Worm (Caenorhabditis elegans): Measurements from ENCODE around the gene F53F4.15.

F53F4.15 gene

DNA sequence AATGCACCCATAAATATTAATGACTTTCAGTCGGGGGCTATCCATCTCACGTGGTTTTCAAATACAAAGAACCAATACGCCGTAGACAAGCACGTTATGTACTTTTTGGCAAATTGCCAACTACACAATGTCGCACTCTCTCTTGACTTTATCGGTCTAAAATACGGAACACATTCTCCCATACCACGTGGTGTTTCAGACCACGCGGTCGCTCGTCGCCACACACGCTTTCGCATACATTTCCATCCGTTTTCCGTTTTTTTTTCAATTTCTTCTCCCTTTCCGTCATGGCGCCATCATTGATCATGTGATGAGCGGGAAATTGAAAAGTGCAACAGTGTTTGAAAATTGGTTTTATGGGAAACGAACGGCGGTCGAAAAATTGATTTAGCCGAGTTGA, 37.8 kb downstream of the F53F4.15 start (continued):
- TF ChIP-seq F39B2.1 (GFP tag; IDR thresholded peaks at IDR 0.05) (no peak), ceh-79 (tag; optimal IDR thresholded peaks at IDR 0.05) (no peak), snpc-3.4 (tag; optimal IDR thresholded peaks at IDR 0.05) (no peak), tbx-9 (tag; optimal IDR thresholded peaks at IDR 0.05; ENCODE audit: borderline replicate concordance) (no peak), snpc-4 (GFP tag; optimal IDR thresholded peaks at IDR 0.05) (no peak), snpc-4 (tag; optimal IDR thresholded peaks at IDR 0.05) (peak in 2 of 4 experiments; percentile 28 to 51), aptf-3 (GFP tag; IDR thresholded peaks at IDR 0.05) (no peak), gei-17 (GFP tag; optimal IDR thresholded peaks at IDR 0.05) (peak; percentile 82), ztf-3 (GFP tag; optimal IDR thresholded peaks at IDR 0.05) (peak; percentile 79), mxl-1 (tag; optimal IDR thresholded peaks at IDR 0.05) (no peak), T07F8.4 (tag; optimal IDR thresholded peaks at IDR 0.05) (no peak), aptf-2 (GFP tag; conservative IDR thresholded peaks at IDR 0.05) (no peak), egl-44 (GFP tag; IDR thresholded peaks at IDR 0.05) (0 out of 2 replicates have a peak, but pooled peaks have one; percentile 61), sptf-2 (GFP tag; optimal IDR thresholded peaks at IDR 0.05) (no peak), let-526 (GFP tag; IDR thresholded peaks at IDR 0.05) (peak; percentile 94), ceh-100 (GFP tag; IDR thresholded peaks at IDR 0.05) (no peak), ztf-26 (tag; optimal IDR thresholded peaks at IDR 0.05) (peak; percentile 96), B0336.3 (GFP tag; IDR thresholded peaks at IDR 0.05) (no peak; the same call in none of the 2 replicates), snpc-1.3 (tag; optimal IDR thresholded peaks at IDR 0.05; ENCODE audit: insufficient read depth) (no peak), madf-10 (tag; optimal IDR thresholded peaks at IDR 0.05) (peak; percentile 56), die-1 (tag; optimal IDR thresholded peaks at IDR 0.05) (peak; percentile 71), lin-40 (tag; optimal IDR thresholded peaks at IDR 0.05) (peak; percentile 92), dox-1 (GFP tag; IDR thresholded peaks at IDR 0.05) (peak; percentile 80), lin-54 (GFP tag; optimal IDR thresholded peaks at IDR 0.05) (peak; percentile 66), attf-5 (GFP tag; optimal IDR thresholded peaks at IDR 0.05) (peak; percentile 78), pha-4 (tag; optimal IDR thresholded peaks at IDR 0.05) (no peak), Y53G8AR.9 (GFP tag; conservative IDR thresholded peaks at IDR 0.05) (peak; percentile 84), hmg-1.2 (GFP tag; IDR thresholded peaks at IDR 0.05) (no peak; the same call in 1 of the 2 replicates), F37B4.10 (GFP tag; IDR thresholded peaks at IDR 0.05) (peak; percentile 90; the same call in 1 of the 2 replicates)

DNA sequence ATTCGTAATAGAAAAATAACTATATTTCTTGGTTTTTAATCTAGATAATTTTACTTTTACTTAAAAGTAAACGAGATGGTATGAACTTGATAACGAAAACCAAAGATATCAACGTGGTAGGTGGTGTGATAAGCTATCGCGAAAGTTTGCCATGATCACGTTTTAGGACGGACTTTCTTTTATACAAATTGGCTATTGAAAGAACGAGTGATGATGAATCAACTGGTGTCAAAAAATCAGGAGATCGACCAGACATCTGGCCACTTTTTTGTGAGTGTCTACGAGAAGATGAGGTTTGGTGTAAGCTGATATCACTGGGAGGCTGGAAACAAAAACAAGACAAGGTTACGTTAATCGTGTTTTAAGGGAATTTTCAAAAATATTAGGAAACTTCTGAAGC, 38.4 kb downstream of the F53F4.15 start:
- TF ChIP-seq zfh-2 (GFP tag; conservative IDR thresholded peaks at IDR 0.05) (no peak), tbp1 (GFP tag; optimal IDR thresholded peaks at IDR 0.05) (peak; percentile 8)

DNA sequence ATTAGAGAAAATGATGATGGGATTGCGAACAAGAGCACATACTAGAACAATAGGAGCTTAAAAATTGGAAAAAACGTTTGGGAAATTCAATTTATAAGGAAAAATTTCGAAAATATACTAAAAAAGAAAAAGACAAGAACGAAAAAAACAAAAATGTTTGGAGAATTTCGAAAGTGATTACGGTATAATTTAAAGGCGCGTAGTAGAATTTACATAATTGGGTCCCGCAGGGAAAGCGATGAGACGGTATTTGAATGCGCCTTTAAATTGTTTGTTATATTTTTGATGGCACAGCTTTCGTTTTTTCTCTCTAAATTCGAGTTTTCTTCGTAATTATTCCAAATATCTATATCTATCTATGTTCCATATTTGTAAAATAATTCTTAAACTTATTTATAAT, 39.3 kb downstream of the F53F4.15 start:
- peak; percentile 63 for TF ChIP-seq madf-8 (GFP tag; conservative IDR thresholded peaks at IDR 0.05)
- TF ChIP-seq D2030.7 (GFP tag; IDR thresholded peaks at IDR 0.05), result peak; percentile 42; the same call in 1 of the 2 replicates
- no peak for TF ChIP-seq dpff-1 (tag; optimal IDR thresholded peaks at IDR 0.05)
- peak; percentile 88 for TF ChIP-seq F33H1.4 (GFP tag; IDR thresholded peaks at IDR 0.05)
- peak; percentile 37 for TF ChIP-seq lin-54 (GFP tag; optimal IDR thresholded peaks at IDR 0.05)
- peak; percentile 16; the same call in 1 of the 2 replicates for TF ChIP-seq hsf-1 (GFP tag; IDR thresholded peaks at IDR 0.05)
- TF ChIP-seq C06A6.2 (GFP tag; conservative IDR thresholded peaks at IDR 0.05), result no peak
- TF ChIP-seq tbp1 (GFP tag; optimal IDR thresholded peaks at IDR 0.05), result no peak
- TF ChIP-seq ets-4 (GFP tag; optimal IDR thresholded peaks at IDR 0.05), result no peak
- TF ChIP-seq lsl-1 (GFP tag; optimal IDR thresholded peaks at IDR 0.05), result peak; percentile 90
- no peak for TF ChIP-seq nfyb-1 (GFP tag; IDR thresholded peaks at IDR 0.05)
- peak; percentile 88 for TF ChIP-seq madf-6 (GFP tag; IDR thresholded peaks at IDR 0.05)
- peak; percentile 80 for TF ChIP-seq xnd-1 (tag; optimal IDR thresholded peaks at IDR 0.05)
- no peak for TF ChIP-seq dox-1 (GFP tag; IDR thresholded peaks at IDR 0.05)
- TF ChIP-seq dpl-1 (GFP tag; optimal IDR thresholded peaks at IDR 0.05), result no peak
- TF ChIP-seq egrh-3 (GFP tag; IDR thresholded peaks at IDR 0.05), result no peak
